Fruit fly (Drosophila melanogaster): ENCODE data around the gene Septin4.

Gene Septin4

DNA sequence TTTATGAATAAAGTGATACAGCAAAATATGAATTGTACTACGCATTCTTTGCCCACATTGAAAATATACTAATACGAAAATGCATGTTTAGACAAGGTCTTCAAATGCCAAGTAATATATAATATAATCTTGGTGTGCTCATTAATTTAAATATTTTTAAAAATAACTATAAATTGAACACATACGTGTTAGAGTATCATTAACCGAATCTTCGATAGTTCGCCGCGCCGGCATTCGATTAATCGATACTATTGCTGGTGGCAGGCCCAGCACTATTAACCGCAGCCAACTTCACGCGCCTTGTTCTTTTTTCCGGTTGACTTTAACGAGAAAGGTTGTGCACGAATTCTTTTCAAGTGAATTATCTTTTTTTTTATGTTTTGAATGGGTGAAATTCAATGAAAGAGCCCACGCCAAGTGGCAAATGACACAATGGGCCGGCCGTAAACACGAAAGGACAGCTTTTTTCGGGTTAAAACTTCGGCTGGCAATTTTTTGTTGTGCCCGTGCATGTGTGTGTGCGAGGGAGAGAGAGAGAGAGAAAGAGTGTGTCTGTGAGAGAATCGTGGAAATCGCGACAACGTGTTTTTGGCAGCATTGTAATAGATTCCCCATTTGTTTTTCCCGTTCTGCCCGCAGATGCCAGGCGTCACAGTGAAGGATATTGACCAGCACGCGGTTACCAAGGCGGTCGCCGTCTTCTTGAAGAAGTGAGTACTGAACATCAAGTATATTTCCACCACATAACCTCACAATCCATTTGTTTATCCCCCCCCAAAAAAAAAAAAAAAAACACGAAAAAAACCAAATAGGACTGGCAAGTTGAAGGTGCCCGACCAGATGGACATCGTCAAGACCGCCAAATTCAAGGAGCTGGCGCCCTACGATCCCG lies 57.1 kb downstream of the Septin4 start, which contains the start of gene RpS19a (continued):
- peak; percentile 70 for TF ChIP-seq CG2678 (tag; optimal IDR thresholded peaks at IDR 0.05)
- TF ChIP-seq maf-S (GFP tag; optimal IDR thresholded peaks at IDR 0.05), result no peak
- no peak for TF ChIP-seq CG8478 (optimal IDR thresholded peaks at IDR 0.05)
- peak; percentile 68 for TF ChIP-seq CG11247 (GFP tag; IDR thresholded peaks at IDR 0.05)
- peak; percentile 66 for TF ChIP-seq CG10959 (GFP tag; IDR thresholded peaks at IDR 0.05)
- TF ChIP-seq ftz-f1 (GFP tag; optimal IDR thresholded peaks at IDR 0.05), result no peak
- peak; percentile 78 for TF ChIP-seq salm (tag; optimal IDR thresholded peaks at IDR 0.05)
- peak; percentile 75 for TF ChIP-seq CG13894 (tag; optimal IDR thresholded peaks at IDR 0.05)
- peak; percentile 77 for TF ChIP-seq PHDP (tag; optimal IDR thresholded peaks at IDR 0.05)
- TF ChIP-seq CG5953 (GFP tag; IDR thresholded peaks at IDR 0.05), result peak; percentile 75
- peak; percentile 29 for TF ChIP-seq CG3163 (GFP tag; optimal IDR thresholded peaks at IDR 0.05)
- TF ChIP-seq CG9215 (GFP tag; IDR thresholded peaks at IDR 0.05), result no peak
- peak; percentile 78 for TF ChIP-seq CG10209 (GFP tag; optimal IDR thresholded peaks at IDR 0.05)
- TF ChIP-seq CG10321 (GFP tag; IDR thresholded peaks at IDR 0.05), result peak; percentile 48; the same call in 1 of the 2 replicates
- TF ChIP-seq CG3995 (GFP tag; optimal IDR thresholded peaks at IDR 0.05), result peak; percentile 25
- no peak for TF ChIP-seq esg (GFP tag; conservative IDR thresholded peaks at IDR 0.05)
- peak; percentile 86 for TF ChIP-seq ash1 (GFP tag; optimal IDR thresholded peaks at IDR 0.05)
- TF ChIP-seq cato (GFP tag; optimal IDR thresholded peaks at IDR 0.05; ENCODE audit: borderline replicate concordance), result no peak
- TF ChIP-seq CG31365 (tag; optimal IDR thresholded peaks at IDR 0.05), result peak; percentile 81
- peak; percentile 16 for TF ChIP-seq Abd-B (GFP tag; optimal IDR thresholded peaks at IDR 0.05)
- TF ChIP-seq CG3281 (GFP tag; optimal IDR thresholded peaks at IDR 0.05), result peak; percentile 87
- TF ChIP-seq wdn (GFP tag; IDR thresholded peaks at IDR 0.05), result peak; percentile 57
- peak; percentile 15 to 64 for TF ChIP-seq bsh (GFP tag; optimal IDR thresholded peaks at IDR 0.05)
- peak; percentile 14 for TF ChIP-seq tio (GFP tag; optimal IDR thresholded peaks at IDR 0.05)
- peak; percentile 75 for TF ChIP-seq ac (GFP tag; optimal IDR thresholded peaks at IDR 0.05)
- peak in 1 of 2 experiments; percentile 55 for TF ChIP-seq chif (GFP tag; optimal IDR thresholded peaks at IDR 0.05)
- TF ChIP-seq Hey (tag; optimal IDR thresholded peaks at IDR 0.05), result peak; percentile 74
- no peak for TF ChIP-seq pita (GFP tag; optimal IDR thresholded peaks at IDR 0.05)
- TF ChIP-seq CG11723 (GFP tag; optimal IDR thresholded peaks at IDR 0.05), result peak; percentile 68
- peak; percentile 30 for TF ChIP-seq Hsf (GFP tag; optimal IDR thresholded peaks at IDR 0.05)
- peak; percentile 60 for TF ChIP-seq kah (GFP tag; optimal IDR thresholded peaks at IDR 0.05)
- no peak for TF ChIP-seq br (optimal IDR thresholded peaks at IDR 0.05)
- TF ChIP-seq CG16863 (GFP tag; optimal IDR thresholded peaks at IDR 0.05), result peak; percentile 30
- peak; percentile 30 for TF ChIP-seq repo (GFP tag; optimal IDR thresholded peaks at IDR 0.05)
- peak; percentile 75 for TF ChIP-seq Awh (GFP tag; IDR thresholded peaks at IDR 0.05)
- 0 out of 2 replicates have a peak, but pooled peaks have one; percentile 66 for TF ChIP-seq CG16779 (GFP tag; IDR thresholded peaks at IDR 0.05)
- peak; percentile 33; the same call in 1 of the 2 replicates for TF ChIP-seq CG32772 (GFP tag; IDR thresholded peaks at IDR 0.05)
- TF ChIP-seq CG6272 (GFP tag; IDR thresholded peaks at IDR 0.05), result peak; percentile 47
- peak; percentile 90 for TF ChIP-seq CG13296 (GFP tag; optimal IDR thresholded peaks at IDR 0.05)
- no peak for TF ChIP-seq al (GFP tag; IDR thresholded peaks at IDR 0.05)
- no peak for TF ChIP-seq CG12744 (GFP tag; optimal IDR thresholded peaks at IDR 0.05)
- 0 out of 3 replicates have a peak, but pooled peaks have one; percentile 4 for TF ChIP-seq mld (GFP tag; IDR thresholded peaks at IDR 0.05; ENCODE audit: partially characterized antibody)
- TF ChIP-seq CG17568 (GFP tag; optimal IDR thresholded peaks at IDR 0.05), result peak; percentile 92
- TF ChIP-seq unc-4 (GFP tag; IDR thresholded peaks at IDR 0.05; ENCODE audit: partially characterized antibody), result no peak
- peak; percentile 84 for TF ChIP-seq CG17361 (GFP tag; IDR thresholded peaks at IDR 0.05)
- TF ChIP-seq HmgZ (tag; optimal IDR thresholded peaks at IDR 0.05), result peak; percentile 28
- no peak for TF ChIP-seq CG10462 (GFP tag; optimal IDR thresholded peaks at IDR 0.05)
- TF ChIP-seq sisA (GFP tag; IDR thresholded peaks at IDR 0.05), result no peak
- TF ChIP-seq CG8359 (GFP tag; optimal IDR thresholded peaks at IDR 0.05; ENCODE audit: borderline replicate concordance), result peak; percentile 61

All from whole organism, embryonic.